Worm (Caenorhabditis elegans): ENCODE measurements around the gene C08F11.12.

The C08F11.12 gene

DNA sequence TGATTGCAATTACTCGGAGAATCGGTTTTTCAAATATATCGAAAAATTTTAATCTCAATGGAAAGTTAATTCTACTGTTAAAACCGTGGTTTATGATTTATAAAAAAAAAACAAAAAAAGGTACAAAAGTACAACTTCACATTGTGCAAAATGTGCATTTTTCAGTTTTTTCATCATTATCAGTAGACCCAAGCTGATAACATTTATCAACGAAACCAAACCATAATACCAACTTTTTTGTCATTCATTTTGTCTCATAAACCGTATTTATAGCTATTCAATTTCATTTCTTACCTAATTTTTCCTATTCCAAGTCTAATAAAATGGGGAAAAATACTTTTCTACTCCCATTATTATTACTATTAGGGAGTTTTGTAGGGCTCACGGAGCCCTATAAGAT lies 12.3 kb downstream of the C08F11.12 start, which contains the start of gene ugt-22:
TSS of gene ugt-22 (plus strand) at position 234 of the 400 bp plus-strand sequence.
- TF ChIP-seq unc-86 (tag; optimal IDR thresholded peaks at IDR 0.05) (no peak), madf-2 (tag; optimal IDR thresholded peaks at IDR 0.05) (no peak), elt-2 (tag; optimal IDR thresholded peaks at IDR 0.05) (peak; percentile 67), fkh-10 (GFP tag; optimal IDR thresholded peaks at IDR 0.05) (no peak), hlh-15 (tag; optimal IDR thresholded peaks at IDR 0.05) (no peak)

DNA sequence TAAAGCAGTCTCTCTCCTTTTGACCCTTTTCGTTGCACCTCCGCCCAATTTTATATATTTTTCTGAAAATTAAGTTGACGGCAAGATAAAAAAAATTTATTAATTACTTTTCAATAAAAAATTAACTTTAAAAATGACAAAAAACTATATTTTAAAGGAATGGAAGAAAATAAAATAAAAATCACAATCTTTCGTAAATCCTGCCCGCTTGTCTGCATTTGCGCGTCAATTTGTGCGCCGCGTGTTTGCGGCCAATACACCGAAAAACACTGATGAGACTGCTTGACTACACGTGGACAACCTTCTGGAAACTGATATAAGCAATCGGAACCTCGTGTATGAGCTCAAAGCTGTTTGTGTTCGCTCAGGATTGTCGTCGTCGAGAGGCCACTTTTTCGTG lies 14.3 kb downstream of the C08F11.12 start, which contains the start of gene C08F11.7:
TSS of gene C08F11.7 (plus strand) at position 301 of the 400 bp plus-strand sequence.
- no peak for TF ChIP-seq nfya-1 (tag; optimal IDR thresholded peaks at IDR 0.05)
- no peak for TF ChIP-seq ets-4 (tag; optimal IDR thresholded peaks at IDR 0.05)
- no peak for TF ChIP-seq madf-2 (tag; optimal IDR thresholded peaks at IDR 0.05)
- TF ChIP-seq Y22D7AL.16 (tag; optimal IDR thresholded peaks at IDR 0.05): no peak
- TF ChIP-seq ahr-1 (tag; optimal IDR thresholded peaks at IDR 0.05): no peak
- TF ChIP-seq C38D4.7 (GFP tag; optimal IDR thresholded peaks at IDR 0.05): no peak
- no peak for TF ChIP-seq ceh-6 (GFP tag; optimal IDR thresholded peaks at IDR 0.05)
- no peak for TF ChIP-seq hlh-8 (tag; optimal IDR thresholded peaks at IDR 0.05)
- no peak for TF ChIP-seq ceh-24 (tag; optimal IDR thresholded peaks at IDR 0.05)
- TF ChIP-seq pat-9 (tag; optimal IDR thresholded peaks at IDR 0.05): no peak
- no peak for TF ChIP-seq F13H6.1 (tag; optimal IDR thresholded peaks at IDR 0.05)

DNA sequence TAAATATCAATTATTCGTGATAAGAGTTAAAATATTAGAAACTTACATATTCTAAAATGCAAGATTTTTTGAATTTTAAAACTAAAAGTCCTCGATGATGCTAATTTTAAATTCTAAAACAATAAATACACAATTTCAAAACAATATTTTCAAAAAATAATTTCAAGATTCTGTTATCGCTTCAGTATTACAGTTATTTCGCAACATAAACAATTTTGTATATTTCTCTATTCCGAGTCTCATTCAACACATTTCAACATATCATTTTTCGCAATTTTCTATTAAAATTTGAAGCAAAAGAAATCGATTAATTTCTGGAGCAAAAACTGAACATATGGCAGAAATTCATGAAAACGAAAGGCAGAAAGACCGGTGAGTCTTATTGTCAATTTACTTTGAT lies 18.1 kb downstream of the C08F11.12 start, which contains the start of gene fbxa-98:
TSS of gene fbxa-98 (plus strand) at position 243 of the 400 bp plus-strand sequence.
- TF ChIP-seq pag-3 (tag; optimal IDR thresholded peaks at IDR 0.05; ENCODE audit: borderline replicate concordance): no peak
- no peak for TF ChIP-seq ceh-14 (tag; optimal IDR thresholded peaks at IDR 0.05)
- no peak for TF ChIP-seq syd-9 (tag; optimal IDR thresholded peaks at IDR 0.05)
- no peak for TF ChIP-seq tbx-2 (tag; optimal IDR thresholded peaks at IDR 0.05)
- TF ChIP-seq dve-1 (tag; optimal IDR thresholded peaks at IDR 0.05): no peak
- TF ChIP-seq ceh-2 (tag; optimal IDR thresholded peaks at IDR 0.05): no peak
- TF ChIP-seq unc-55 (GFP tag; optimal IDR thresholded peaks at IDR 0.05): no peak
- TF ChIP-seq che-1 (tag; optimal IDR thresholded peaks at IDR 0.05): no peak

DNA sequence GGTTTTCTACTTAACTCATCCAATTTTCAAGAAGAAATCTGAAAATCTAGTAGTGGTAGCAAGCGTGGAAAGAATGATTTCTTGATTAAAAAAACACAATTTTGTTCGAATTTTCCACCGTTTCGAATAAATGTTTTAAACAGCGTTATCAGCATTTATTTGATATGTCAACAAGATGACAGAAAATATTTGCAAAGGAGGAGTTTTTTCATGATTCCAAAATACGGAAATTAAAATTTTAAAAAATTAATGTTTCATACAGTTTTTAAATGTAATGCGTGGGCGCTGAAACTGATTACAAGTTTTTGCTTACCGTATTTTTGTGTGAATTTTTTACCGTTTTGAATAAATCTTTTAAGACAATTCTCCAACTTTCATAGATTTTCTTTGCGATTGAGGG lies 18.7 kb downstream of the C08F11.12 start:
- TF ChIP-seq pag-3 (tag; optimal IDR thresholded peaks at IDR 0.05; ENCODE audit: borderline replicate concordance) (no peak), npax-4 (tag; optimal IDR thresholded peaks at IDR 0.05) (no peak), ceh-14 (tag; optimal IDR thresholded peaks at IDR 0.05) (no peak), che-1 (tag; optimal IDR thresholded peaks at IDR 0.05) (no peak), dve-1 (tag; optimal IDR thresholded peaks at IDR 0.05) (no peak), pros-1 (tag; optimal IDR thresholded peaks at IDR 0.05) (no peak), syd-9 (tag; optimal IDR thresholded peaks at IDR 0.05) (no peak), hlh-13 (GFP tag; optimal IDR thresholded peaks at IDR 0.05) (no peak)

DNA sequence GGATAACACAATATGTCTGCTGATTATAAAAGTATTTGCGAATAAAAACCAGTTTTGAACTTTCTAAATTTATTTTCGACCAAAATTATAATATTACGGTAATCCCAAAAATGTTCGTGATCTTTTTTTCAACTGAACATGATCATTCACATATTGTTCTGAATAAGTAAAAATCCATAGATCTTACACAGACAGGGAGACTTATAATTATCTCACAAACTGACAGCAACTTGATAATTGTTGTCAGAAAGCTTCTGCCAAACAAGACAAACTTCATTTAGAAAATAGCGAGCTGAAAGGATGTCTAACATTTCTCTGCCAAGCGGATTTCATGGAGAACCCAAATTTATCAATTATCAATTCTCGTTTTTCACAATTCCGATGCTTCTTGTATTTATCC lies 24.8 kb downstream of the C08F11.12 start, which contains the start of gene sru-21:
TSS of gene sru-21 (plus strand) at position 301 of the 400 bp plus-strand sequence.
- TF ChIP-seq odd-2 (tag; optimal IDR thresholded peaks at IDR 0.05) (no peak), fkh-6 (tag; optimal IDR thresholded peaks at IDR 0.05) (no peak), npax-4 (tag; optimal IDR thresholded peaks at IDR 0.05) (no peak), elt-4 (tag; optimal IDR thresholded peaks at IDR 0.05) (no peak), lin-11 (tag; optimal IDR thresholded peaks at IDR 0.05) (no peak), hlh-6 (tag; optimal IDR thresholded peaks at IDR 0.05) (no peak), zip-5 (tag; optimal IDR thresholded peaks at IDR 0.05) (no peak), C08G9.2 (tag; optimal IDR thresholded peaks at IDR 0.05) (no peak), K09A11.1 (tag; optimal IDR thresholded peaks at IDR 0.05; ENCODE audit: insufficient read depth) (no peak), ceh-9 (tag; optimal IDR thresholded peaks at IDR 0.05) (no peak), ceh-22 (tag; optimal IDR thresholded peaks at IDR 0.05) (no peak), ceh-19 (GFP tag; optimal IDR thresholded peaks at IDR 0.05) (no peak), K02D7.2 (tag; optimal IDR thresholded peaks at IDR 0.05) (no peak), ceh-6 (GFP tag; optimal IDR thresholded peaks at IDR 0.05) (no peak), unc-55 (GFP tag; optimal IDR thresholded peaks at IDR 0.05) (no peak), sox-2 (GFP tag; IDR thresholded peaks at IDR 0.05) (no peak)
